Worm (Caenorhabditis elegans): ENCODE measurements around the gene C49C3.9.

Gene C49C3.9

ce11 chrIV:17371469-17371868, 29.4 kb upstream of the C49C3.9 start, which contains the start of gene C30H6.5:
C30H6.5 (plus strand) TSS chrIV:17371769.
- TF ChIP-seq ceh-14 (tag; optimal IDR thresholded peaks at IDR 0.05) (no peak), zip-5 (tag; optimal IDR thresholded peaks at IDR 0.05) (no peak), odd-2 (tag; optimal IDR thresholded peaks at IDR 0.05) (no peak), ceh-22 (tag; optimal IDR thresholded peaks at IDR 0.05) (no peak), eyg-1 (tag; optimal IDR thresholded peaks at IDR 0.05) (no peak), pha-2 (tag; optimal IDR thresholded peaks at IDR 0.05) (no peak), unc-3 (GFP tag; conservative IDR thresholded peaks at IDR 0.05) (no peak), unc-3 (tag; optimal IDR thresholded peaks at IDR 0.05) (no peak), hlh-8 (tag; optimal IDR thresholded peaks at IDR 0.05) (no peak), nhr-11 (tag; optimal IDR thresholded peaks at IDR 0.05) (no peak), unc-86 (tag; optimal IDR thresholded peaks at IDR 0.05) (no peak)

- TF ChIP-seq C38D4.7 (GFP tag; optimal IDR thresholded peaks at IDR 0.05): no peak
- TF ChIP-seq ceh-2 (tag; optimal IDR thresholded peaks at IDR 0.05): no peak
- no peak for TF ChIP-seq pqm-1 (tag; optimal IDR thresholded peaks at IDR 0.05)
- no peak for TF ChIP-seq K09A11.1 (tag; optimal IDR thresholded peaks at IDR 0.05; ENCODE audit: insufficient read depth)
- TF ChIP-seq che-1 (tag; optimal IDR thresholded peaks at IDR 0.05): no peak
- no peak for TF ChIP-seq pha-2 (tag; optimal IDR thresholded peaks at IDR 0.05)
- no peak for TF ChIP-seq ceh-31 (tag; optimal IDR thresholded peaks at IDR 0.05)
- no peak for TF ChIP-seq Y22D7AL.16 (tag; optimal IDR thresholded peaks at IDR 0.05)
- TF ChIP-seq unc-3 (GFP tag; conservative IDR thresholded peaks at IDR 0.05): no peak
- TF ChIP-seq unc-3 (tag; optimal IDR thresholded peaks at IDR 0.05): no peak
- TF ChIP-seq mec-3 (tag; optimal IDR thresholded peaks at IDR 0.05; ENCODE audit: borderline replicate concordance): no peak
- TF ChIP-seq tbx-7 (tag; optimal IDR thresholded peaks at IDR 0.05): no peak
- TF ChIP-seq hlh-13 (GFP tag; optimal IDR thresholded peaks at IDR 0.05): no peak
Measured at ce11 chrIV:17368292-17368691, 26.2 kb upstream of the C49C3.9 start, which contains the start of gene trh-1. trh-1 (plus strand) TSS chrIV:17368592.

- TF ChIP-seq C08G9.2 (tag; optimal IDR thresholded peaks at IDR 0.05) (no peak), pha-4 (tag; optimal IDR thresholded peaks at IDR 0.05) (no peak), elt-2 (tag; optimal IDR thresholded peaks at IDR 0.05) (no peak), odd-2 (tag; optimal IDR thresholded peaks at IDR 0.05) (no peak)
Measured at ce11 chrIV:17367294-17367693, 25.2 kb upstream of the C49C3.9 start, which contains the start of gene zipt-17. zipt-17 (minus strand) TSS chrIV:17367394.

ce11 chrIV:17361143-17361542, 19.0 kb upstream of the C49C3.9 start, which contains the start of gene clec-202:
clec-202 (plus strand) TSS chrIV:17361443.
- TF ChIP-seq gmeb-2 (tag; optimal IDR thresholded peaks at IDR 0.05): no peak
- no peak for TF ChIP-seq hlh-8 (tag; optimal IDR thresholded peaks at IDR 0.05)
- no peak for TF ChIP-seq ahr-1 (tag; optimal IDR thresholded peaks at IDR 0.05)
- TF ChIP-seq ama-1 (optimal IDR thresholded peaks at IDR 0.05): no peak

- TF ChIP-seq sox-2 (GFP tag; IDR thresholded peaks at IDR 0.05) (no peak), ceh-34 (tag; optimal IDR thresholded peaks at IDR 0.05) (no peak), Y22D7AL.16 (tag; optimal IDR thresholded peaks at IDR 0.05) (no peak), unc-55 (GFP tag; optimal IDR thresholded peaks at IDR 0.05) (no peak), eyg-1 (tag; optimal IDR thresholded peaks at IDR 0.05) (no peak), hlh-6 (tag; optimal IDR thresholded peaks at IDR 0.05) (no peak), ceh-2 (tag; optimal IDR thresholded peaks at IDR 0.05) (no peak), rnt-1 (tag; optimal IDR thresholded peaks at IDR 0.05) (no peak), unc-86 (tag; optimal IDR thresholded peaks at IDR 0.05) (no peak), fkh-6 (tag; optimal IDR thresholded peaks at IDR 0.05) (no peak), K02D7.2 (tag; optimal IDR thresholded peaks at IDR 0.05) (no peak), ceh-9 (tag; optimal IDR thresholded peaks at IDR 0.05) (no peak), npax-4 (tag; optimal IDR thresholded peaks at IDR 0.05) (no peak), ceh-22 (tag; optimal IDR thresholded peaks at IDR 0.05) (no peak), pax-1 (tag; optimal IDR thresholded peaks at IDR 0.05) (no peak), nfya-1 (tag; optimal IDR thresholded peaks at IDR 0.05) (no peak), ztf-16 (tag; optimal IDR thresholded peaks at IDR 0.05) (no peak), K09A11.1 (tag; optimal IDR thresholded peaks at IDR 0.05; ENCODE audit: insufficient read depth) (no peak), hlh-30 (tag; optimal IDR thresholded peaks at IDR 0.05; ENCODE audit: insufficient read depth) (no peak), zip-5 (tag; optimal IDR thresholded peaks at IDR 0.05) (no peak)
Measured at ce11 chrIV:17351586-17351985, 9.5 kb upstream of the C49C3.9 start, which contains the start of gene clec-199. clec-199 (plus strand) TSS chrIV:17351886.
